Worm (Caenorhabditis elegans) whole organism, L2 larva: ENCODE data around the gene srh-132.

Experiments
- aly-2 ChIP-seq: fragments of 150-350 bp; optimal IDR thresholded peaks from 2 replicates; lab custom pipeline; 2014; ENCODE audit warnings: missing biosample characterization, missing genetic modification characterization
- nhr-11 ChIP-seq: fragments of 150-350 bp; optimal IDR thresholded peaks from 2 replicates; lab custom pipeline; 2014; ENCODE audit warnings: missing biosample characterization, missing genetic modification characterization
- nhr-237 ChIP-seq: fragments of 150-350 bp; optimal IDR thresholded peaks from 2 replicates; lab custom pipeline; 2014; ENCODE audit warnings: missing biosample characterization, missing genetic modification characterization
- nhr-6 ChIP-seq: fragments of 150-350 bp; optimal IDR thresholded peaks from 2 replicates; lab custom pipeline; 2014; ENCODE audit warnings: missing biosample characterization, missing genetic modification characterization
- skn-1 ChIP-seq: sonication (generic microtip); optimal IDR thresholded peaks from 2 replicates; lab custom pipeline; 2017; ENCODE audit warnings: missing biosample characterization, missing genetic modification characterization
- unc-39 ChIP-seq: fragments of 150-350 bp; optimal IDR thresholded peaks from 2 replicates; lab custom pipeline; 2014; ENCODE audit warnings: missing biosample characterization, missing genetic modification characterization

- TF ChIP-seq aly-2 (tag; lab: Kevin White, UChicago) (no peak), nhr-237 (no peak), unc-39 (tag; lab: Kevin White, UChicago) (no peak), nhr-11 (tag; lab: Kevin White, UChicago) (no peak), nhr-6 (tag; lab: Kevin White, UChicago) (no peak), skn-1 (tag; lab: Kevin White, UChicago) (no peak)
These were observed 50.0 kb downstream of the srh-132 start, which contains the start of gene srz-48 for ce11 chrV:17460061-17460460.
